Worm (Caenorhabditis elegans): ENCODE results near the gene F49F1.2.

Gene F49F1.2

DNA sequence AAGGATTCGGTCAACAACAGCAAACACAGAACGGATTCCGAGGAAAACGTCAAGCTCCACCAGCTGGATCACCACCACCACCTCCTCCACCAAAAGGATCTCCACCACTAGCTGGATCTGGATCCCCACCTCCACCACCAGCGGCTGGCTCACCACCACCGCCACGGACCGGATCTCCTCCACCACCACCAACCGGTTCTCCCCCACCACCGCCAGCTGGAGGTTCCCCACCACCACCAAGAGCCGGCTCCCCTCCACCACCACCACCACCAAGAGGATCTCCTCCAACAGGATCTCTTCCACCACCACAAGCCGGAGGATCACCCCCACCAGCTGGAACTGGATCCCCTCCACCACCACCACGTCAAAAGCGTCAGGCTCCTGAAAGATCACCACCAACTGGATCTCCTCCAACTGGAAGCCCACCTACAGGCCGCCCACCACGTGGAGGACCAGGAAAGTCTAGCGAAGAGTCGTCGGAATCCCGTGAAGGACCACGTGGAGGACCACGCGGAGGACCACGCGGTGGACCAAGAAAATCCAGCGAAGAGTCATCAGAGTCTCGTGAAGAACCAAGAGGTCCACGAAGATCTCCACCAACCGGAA is 39.0 kb upstream of the F49F1.2 start:
- TF ChIP-seq aly-2 (tag; optimal IDR thresholded peaks at IDR 0.05) (no peak), nhr-25 (tag; optimal IDR thresholded peaks at IDR 0.05) (no peak), ceh-82 (tag; optimal IDR thresholded peaks at IDR 0.05) (no peak), nhr-77 (tag; optimal IDR thresholded peaks at IDR 0.05) (no peak), sma-3 (GFP tag; optimal IDR thresholded peaks at IDR 0.05) (no peak), elt-1 (tag; optimal IDR thresholded peaks at IDR 0.05) (no peak), C34F6.9 (tag; optimal IDR thresholded peaks at IDR 0.05) (no peak), Y55F3AM.14 (GFP tag; optimal IDR thresholded peaks at IDR 0.05) (no peak), ama-1 (optimal IDR thresholded peaks at IDR 0.05) (no peak), skn-1 (tag; optimal IDR thresholded peaks at IDR 0.05) (no peak), ztf-4 (tag; optimal IDR thresholded peaks at IDR 0.05) (no peak), snpc-4 (tag; optimal IDR thresholded peaks at IDR 0.05) (no peak), sma-9 (GFP tag; optimal IDR thresholded peaks at IDR 0.05) (no peak), sma-9 (tag; optimal IDR thresholded peaks at IDR 0.05) (no peak), lsy-2 (tag; optimal IDR thresholded peaks at IDR 0.05) (no peak), egl-27 (tag; optimal IDR thresholded peaks at IDR 0.05) (no peak), elt-3 (tag; optimal IDR thresholded peaks at IDR 0.05) (no peak), nhr-11 (tag; optimal IDR thresholded peaks at IDR 0.05) (no peak), nhr-12 (tag; optimal IDR thresholded peaks at IDR 0.05) (no peak), fos-1 (tag; optimal IDR thresholded peaks at IDR 0.05) (no peak), gmeb-1 (tag; optimal IDR thresholded peaks at IDR 0.05) (no peak)

DNA sequence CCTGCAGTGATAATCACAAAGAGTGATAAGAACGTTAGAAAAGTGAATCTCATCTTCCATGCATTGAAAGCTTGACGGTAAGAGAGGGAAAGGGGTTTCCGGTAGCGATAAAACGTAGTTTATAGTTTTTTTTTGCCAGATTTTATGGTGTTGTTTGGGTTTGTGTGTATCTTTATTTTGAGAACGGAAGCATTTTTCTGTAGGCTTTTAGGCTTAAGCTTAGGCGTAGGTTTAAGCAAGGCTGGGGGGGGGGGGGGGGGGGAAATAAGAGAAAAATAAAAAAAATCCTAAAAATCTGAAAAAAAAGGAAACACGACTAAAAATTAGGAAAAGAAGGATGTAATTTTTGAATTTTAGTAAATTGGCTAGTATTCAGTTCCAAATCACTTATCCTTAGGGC is 36.8 kb upstream of the F49F1.2 start, which contains the start of gene C35B1.8:
Gene C35B1.8 (minus strand): TSS at position 101 of the 400 bp plus-strand sequence.
- TF ChIP-seq crh-2 (tag; optimal IDR thresholded peaks at IDR 0.05) (no peak), peb-1 (tag; optimal IDR thresholded peaks at IDR 0.05) (no peak), mdl-1 (tag; optimal IDR thresholded peaks at IDR 0.05) (no peak), F13H6.1 (tag; optimal IDR thresholded peaks at IDR 0.05) (no peak), blmp-1 (tag; optimal IDR thresholded peaks at IDR 0.05; ENCODE audit: insufficient read depth) (no peak), nhr-23 (tag; optimal IDR thresholded peaks at IDR 0.05) (no peak), ama-1 (optimal IDR thresholded peaks at IDR 0.05) (no peak), elt-3 (tag; optimal IDR thresholded peaks at IDR 0.05) (no peak)

- TF ChIP-seq nhr-25 (tag; optimal IDR thresholded peaks at IDR 0.05) (no peak), mdl-1 (tag; optimal IDR thresholded peaks at IDR 0.05) (no peak)
Observed at ce11 chrIV:4079514-4079913, 36.2 kb upstream of the F49F1.2 start, which contains the start of gene C35B1.4. C35B1.4 (plus strand) TSS chrIV:4079814.

DNA sequence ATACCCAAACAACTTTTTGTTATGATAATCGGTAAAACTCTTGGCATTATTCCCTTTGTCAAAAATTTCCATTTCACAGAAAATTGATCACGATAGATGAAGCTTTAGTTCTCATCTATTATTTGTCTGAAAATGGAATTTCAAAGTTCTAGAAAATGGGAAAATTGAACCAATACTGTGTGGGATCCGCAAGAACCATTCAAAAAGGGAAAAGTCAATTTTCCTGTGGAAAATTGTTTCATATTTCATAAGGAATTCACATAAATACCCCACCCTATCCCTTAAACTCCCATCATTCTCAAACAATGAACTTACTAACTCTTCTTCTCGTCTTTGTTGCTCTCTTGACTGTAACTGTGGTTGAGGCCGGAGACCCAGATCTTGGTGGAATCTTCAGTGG is 34.9 kb upstream of the F49F1.2 start, which contains the start of the genes C35B1.9 and C35B1.3:
Gene C35B1.9 (minus strand): TSS at position 101 of the 400 bp plus-strand sequence.
Gene C35B1.3 (plus strand): TSS at position 306 of the 400 bp plus-strand sequence.
- no peak for TF ChIP-seq Y55F3AM.14 (GFP tag; optimal IDR thresholded peaks at IDR 0.05)
- no peak for TF ChIP-seq ztf-1 (GFP tag; conservative IDR thresholded peaks at IDR 0.05)
- TF ChIP-seq sma-3 (GFP tag; optimal IDR thresholded peaks at IDR 0.05) = no peak

DNA sequence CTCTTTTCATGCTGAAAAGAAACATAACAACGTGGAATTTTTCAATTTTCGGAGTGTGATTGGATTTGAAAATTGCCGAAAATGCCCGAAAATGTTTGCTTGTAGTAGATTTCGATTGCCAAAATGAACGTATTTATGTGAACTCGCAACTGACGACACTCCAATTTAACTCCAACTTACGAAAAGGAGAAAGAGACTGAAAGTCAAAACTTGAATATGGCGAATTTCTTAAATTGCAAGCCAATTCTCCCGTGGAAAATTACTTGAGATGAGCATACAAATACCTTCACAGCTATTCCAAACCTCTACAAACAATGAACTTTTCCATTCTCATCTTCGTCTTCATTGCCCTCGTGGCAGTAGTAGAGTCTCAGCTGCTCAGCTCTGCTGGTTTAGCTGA is 33.1 kb upstream of the F49F1.2 start:
- TF ChIP-seq fos-1 (tag; optimal IDR thresholded peaks at IDR 0.05) (no peak), snpc-4 (tag; optimal IDR thresholded peaks at IDR 0.05) (no peak), lin-13 (GFP tag; optimal IDR thresholded peaks at IDR 0.05) (no peak), zag-1 (tag; optimal IDR thresholded peaks at IDR 0.05) (no peak), unc-39 (tag; optimal IDR thresholded peaks at IDR 0.05) (no peak), egl-27 (tag; optimal IDR thresholded peaks at IDR 0.05) (no peak), mbf-1 (tag; optimal IDR thresholded peaks at IDR 0.05) (no peak), ztf-11 (tag; optimal IDR thresholded peaks at IDR 0.05) (no peak), nhr-23 (tag; optimal IDR thresholded peaks at IDR 0.05) (no peak), nhr-12 (tag; optimal IDR thresholded peaks at IDR 0.05) (no peak), nhr-237 (tag; optimal IDR thresholded peaks at IDR 0.05) (no peak), peb-1 (tag; optimal IDR thresholded peaks at IDR 0.05) (no peak), lin-11 (tag; optimal IDR thresholded peaks at IDR 0.05) (no peak), F13H6.1 (tag; optimal IDR thresholded peaks at IDR 0.05) (no peak), ama-1 (optimal IDR thresholded peaks at IDR 0.05) (no peak), mdl-1 (tag; optimal IDR thresholded peaks at IDR 0.05) (no peak)
